Fruit fly (Drosophila melanogaster): ENCODE measurements around the gene fusl.

DNA sequence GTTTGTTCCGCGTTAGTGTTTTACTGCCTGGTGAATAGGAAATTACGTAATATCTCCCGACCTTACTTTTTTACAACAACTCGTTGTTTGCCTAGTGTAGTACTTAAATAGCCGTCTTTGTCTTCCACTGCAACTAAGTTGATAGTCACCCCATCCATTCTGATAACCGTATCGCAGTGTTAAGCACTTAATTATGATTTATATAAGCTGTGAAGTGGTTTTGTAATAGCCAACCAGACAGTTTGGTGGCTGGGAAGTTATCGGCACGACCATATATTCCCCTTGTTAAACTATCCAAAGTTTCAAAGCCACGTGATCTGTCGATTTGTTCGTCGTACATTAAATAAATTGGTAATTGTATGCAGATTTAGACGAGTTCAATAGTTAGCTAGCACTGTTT lies 33.5 kb downstream of the fusl start:
- no peak for TF ChIP-seq CG8301 (tag; optimal IDR thresholded peaks at IDR 0.05)
- no peak for TF ChIP-seq CG9948 (tag; optimal IDR thresholded peaks at IDR 0.05)
- no peak for TF ChIP-seq CG10348 (GFP tag; IDR thresholded peaks at IDR 0.05)
- no peak for TF ChIP-seq D1 (tag; optimal IDR thresholded peaks at IDR 0.05)
